Fruit fly (Drosophila melanogaster): ENCODE results near the gene RPA2.

RPA2 gene

DNA sequence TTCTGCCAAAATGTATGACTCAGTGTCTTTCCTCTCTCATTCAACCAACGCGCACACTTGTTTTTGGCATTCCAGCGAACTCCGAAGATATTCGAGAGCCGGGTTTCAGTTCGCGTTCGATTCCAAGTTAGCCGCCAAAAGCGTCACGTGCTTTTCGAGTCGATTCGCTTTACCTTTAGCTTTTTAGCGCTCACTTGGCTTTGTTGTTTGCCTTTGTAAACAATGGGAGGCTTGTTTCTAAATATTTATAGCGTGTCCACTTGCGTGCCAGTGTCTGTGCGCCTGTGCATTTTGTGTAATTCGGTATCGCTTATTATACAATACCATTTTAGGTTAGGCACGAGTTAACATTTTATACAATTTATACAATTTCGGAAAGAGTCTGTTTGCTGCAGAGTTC, 14.6 kb downstream of the RPA2 start (continued):
- no peak for TF ChIP-seq CG7839 (tag; optimal IDR thresholded peaks at IDR 0.05)
- TF ChIP-seq Fer2 (tag; optimal IDR thresholded peaks at IDR 0.05), result no peak
- TF ChIP-seq CG16779 (GFP tag; IDR thresholded peaks at IDR 0.05), result no peak
- TF ChIP-seq Scr (GFP tag; IDR thresholded peaks at IDR 0.05; ENCODE audit: partially characterized antibody), result no peak
- TF ChIP-seq nmo (GFP tag; optimal IDR thresholded peaks at IDR 0.05), result no peak
- no peak for TF ChIP-seq CG10565 (GFP tag; optimal IDR thresholded peaks at IDR 0.05)
- TF ChIP-seq PHDP (tag; optimal IDR thresholded peaks at IDR 0.05), result peak; percentile 57
- no peak for TF ChIP-seq Neu2 (GFP tag; optimal IDR thresholded peaks at IDR 0.05; ENCODE audit: borderline replicate concordance)
- peak; percentile 10 for TF ChIP-seq CG15601 (tag; optimal IDR thresholded peaks at IDR 0.05)
- TF ChIP-seq bab2 (GFP tag; optimal IDR thresholded peaks at IDR 0.05), result peak; percentile 42
- TF ChIP-seq prd (optimal IDR thresholded peaks at IDR 0.05), result no peak
- no peak for TF ChIP-seq prd (GFP tag; IDR thresholded peaks at IDR 0.05)
- TF ChIP-seq mam (GFP tag; optimal IDR thresholded peaks at IDR 0.05), result no peak
- TF ChIP-seq org-1 (GFP tag; optimal IDR thresholded peaks at IDR 0.05), result peak; percentile 36
- no peak for TF ChIP-seq CG9876 (GFP tag; optimal IDR thresholded peaks at IDR 0.05)
- TF ChIP-seq CG17328 (GFP tag; IDR thresholded peaks at IDR 0.05), result no peak
- TF ChIP-seq CG12155 (GFP tag; optimal IDR thresholded peaks at IDR 0.05), result no peak
- TF ChIP-seq pnt (GFP tag; optimal IDR thresholded peaks at IDR 0.05), result no peak
- TF ChIP-seq CG2678 (tag; optimal IDR thresholded peaks at IDR 0.05), result peak; percentile 56
- no peak for TF ChIP-seq CG8478 (optimal IDR thresholded peaks at IDR 0.05)
- no peak for TF ChIP-seq Six4 (GFP tag; optimal IDR thresholded peaks at IDR 0.05)
- no peak for TF ChIP-seq CG11456 (GFP tag; IDR thresholded peaks at IDR 0.05)
- TF ChIP-seq CG2202 (tag; optimal IDR thresholded peaks at IDR 0.05), result no peak
- no peak for TF ChIP-seq dmrt11E (tag; optimal IDR thresholded peaks at IDR 0.05)
- TF ChIP-seq twi (tag; optimal IDR thresholded peaks at IDR 0.05), result no peak
- TF ChIP-seq dimm (GFP tag; IDR thresholded peaks at IDR 0.05), result no peak
- TF ChIP-seq az2 (GFP tag; optimal IDR thresholded peaks at IDR 0.05), result no peak
- TF ChIP-seq CG1647 (GFP tag; optimal IDR thresholded peaks at IDR 0.05), result no peak
- no peak for TF ChIP-seq lilli (GFP tag; optimal IDR thresholded peaks at IDR 0.05)
- TF ChIP-seq Hand (GFP tag; optimal IDR thresholded peaks at IDR 0.05), result no peak
- TF ChIP-seq Fer1 (GFP tag; optimal IDR thresholded peaks at IDR 0.05), result peak; percentile 55
- no peak for TF ChIP-seq tna (GFP tag; IDR thresholded peaks at IDR 0.05; ENCODE audit: partially characterized antibody)
- no peak for TF ChIP-seq pan (optimal IDR thresholded peaks at IDR 0.05)
- peak in 1 of 2 experiments; percentile 8 for TF ChIP-seq pan (GFP tag; optimal IDR thresholded peaks at IDR 0.05 in 1 of 2, IDR thresholded peaks at IDR 0.05 in 1 of 2)
- no peak for TF ChIP-seq jumu (GFP tag; optimal IDR thresholded peaks at IDR 0.05)
- TF ChIP-seq CG7271 (tag; optimal IDR thresholded peaks at IDR 0.05), result no peak
- TF ChIP-seq CG11723 (GFP tag; optimal IDR thresholded peaks at IDR 0.05), result peak; percentile 22
- TF ChIP-seq CG14860 (GFP tag; IDR thresholded peaks at IDR 0.05; ENCODE audit: partially characterized antibody), result no peak
- no peak for TF ChIP-seq CG9609 (GFP tag; optimal IDR thresholded peaks at IDR 0.05)
- TF ChIP-seq caup (GFP tag; optimal IDR thresholded peaks at IDR 0.05; ENCODE audit: severe bottlenecking), result peak; percentile 24
- no peak for TF ChIP-seq CG32767 (GFP tag; IDR thresholded peaks at IDR 0.05)
- no peak for TF ChIP-seq CG10267 (tag; optimal IDR thresholded peaks at IDR 0.05)
- TF ChIP-seq CG11504 (tag; optimal IDR thresholded peaks at IDR 0.05), result peak; percentile 34
- TF ChIP-seq Awh (GFP tag; IDR thresholded peaks at IDR 0.05), result no peak; the same call in 1 of the 2 replicates
- TF ChIP-seq CG1233 (GFP tag; optimal IDR thresholded peaks at IDR 0.05), result peak; percentile 51
- no peak for TF ChIP-seq hb (GFP tag; IDR thresholded peaks at IDR 0.05; ENCODE audit: partially characterized antibody)
- no peak for TF ChIP-seq stwl (tag; optimal IDR thresholded peaks at IDR 0.05)
- TF ChIP-seq CG2116 (GFP tag; optimal IDR thresholded peaks at IDR 0.05), result no peak
- peak; percentile 8 for TF ChIP-seq Sox100B (GFP tag; optimal IDR thresholded peaks at IDR 0.05)
- no peak for TF ChIP-seq wdn (GFP tag; IDR thresholded peaks at IDR 0.05)
- peak; percentile 35 for TF ChIP-seq CG13424 (tag; optimal IDR thresholded peaks at IDR 0.05)
- TF ChIP-seq chm (GFP tag; IDR thresholded peaks at IDR 0.05), result 0 out of 2 replicates have a peak, but pooled peaks have one; percentile 27
